Worm (Caenorhabditis elegans) whole organism, L1 larva: ENCODE data around the gene C28D4.4.
A peak's percentile ranks its signal among the peaks of the same experiment; 100 is the strongest.

Experiments used
- C34B4.2 ChIP-seq: sonication (generic microtip); optimal IDR thresholded peaks from 2 replicates; lab custom pipeline; 2017; ENCODE audit warnings: mild to moderate bottlenecking, missing genetic modification characterization, missing compliant biosample characterization
- F16B12.6 ChIP-seq: fragments of 150-350 bp; optimal IDR thresholded peaks from 2 replicates; lab custom pipeline; 2014; ENCODE audit warnings: missing biosample characterization, missing genetic modification characterization
- Y116A8C.19 ChIP-seq: sonication (generic microtip); optimal IDR thresholded peaks from 2 replicates; lab custom pipeline; 2016; ENCODE audit warnings: missing compliant biosample characterization, missing genetic modification characterization, borderline replicate concordance
- aly-2 ChIP-seq: fragments of 150-350 bp; optimal IDR thresholded peaks from 2 replicates; lab custom pipeline; 2014; ENCODE audit warnings: missing biosample characterization, missing genetic modification characterization
- ama-1 ChIP-seq: fragments of 150-350 bp; optimal IDR thresholded peaks from 2 replicates; lab custom pipeline; 2014
- blmp-1 ChIP-seq: fragments of 150-350 bp; optimal IDR thresholded peaks from 2 replicates; lab custom pipeline; 2014; ENCODE audit warnings: missing biosample characterization, missing genetic modification characterization
- ceh-63 ChIP-seq: fragments of 200-800 bp; sonication (Bioruptor generic); optimal IDR thresholded peaks from 2 replicates; lab custom pipeline; 2018; ENCODE audit warnings: mild to moderate bottlenecking, missing genetic modification characterization, missing compliant biosample characterization
- ceh-82 ChIP-seq, 3 experiments: fragments of 150-350 bp in 1 of 3; sonication (generic microtip) in 2 of 3; optimal IDR thresholded peaks; 2 replicates each; lab custom pipeline; 2014 to 2017; ENCODE audit warnings: missing biosample characterization in 3 of 3, missing genetic modification characterization in 3 of 3
- ceh-88 ChIP-seq: fragments of 200-800 bp; sonication (Bioruptor generic); IDR thresholded peaks from 2 replicates; pipeline ENCODE4 v1.3.6; 2022; ENCODE audit warnings: missing genetic modification characterization, missing compliant biosample characterization
- ces-1 ChIP-seq: fragments of 150-350 bp; optimal IDR thresholded peaks from 2 replicates; lab custom pipeline; 2014; ENCODE audit warnings: missing biosample characterization, missing genetic modification reagents, missing genetic modification characterization
- dpl-1 ChIP-seq, 3 experiments: fragments of 150-350 bp in 2 of 3; sonication (generic microtip) in 1 of 3; optimal IDR thresholded peaks; 2 replicates each; lab custom pipeline; 2014 to 2017; ENCODE audit warnings: missing biosample characterization in 3 of 3, missing genetic modification characterization in 3 of 3, missing genetic modification reagents in 3 of 3
- efl-3 ChIP-seq: fragments of 200-800 bp; sonication (Bioruptor generic); optimal IDR thresholded peaks from 2 replicates; lab custom pipeline; 2018; ENCODE audit warnings: mild to moderate bottlenecking, missing genetic modification characterization, missing compliant biosample characterization
- egl-13 ChIP-seq: sonication (generic microtip); optimal IDR thresholded peaks from 2 replicates; lab custom pipeline; 2016; ENCODE audit warnings: missing genotype, missing genetic modification reagents, missing genetic modification characterization, missing compliant biosample characterization
- elt-3 ChIP-seq, 6 experiments: fragments of 150-350 bp in 1 of 6; sonication (generic microtip); optimal IDR thresholded peaks; 2 replicates each; lab custom pipeline; 2017 to 2018; ENCODE audit warnings: missing biosample characterization in 6 of 6, missing genetic modification characterization in 6 of 6, inconsistent platforms in 1 of 6
- fkh-10 ChIP-seq: sonication (generic microtip); optimal IDR thresholded peaks from 2 replicates; lab custom pipeline; 2017; ENCODE audit warnings: missing biosample characterization, missing genetic modification reagents, missing genetic modification characterization
- fkh-8 ChIP-seq: sonication (generic microtip); optimal IDR thresholded peaks from 2 replicates; lab custom pipeline; 2016; ENCODE audit warnings: mild to moderate bottlenecking, missing genetic modification characterization, missing compliant biosample characterization
- fos-1 ChIP-seq: fragments of 150-350 bp; optimal IDR thresholded peaks from 2 replicates; lab custom pipeline; 2014; ENCODE audit warnings: missing biosample characterization, missing genetic modification characterization
- grh-1 ChIP-seq: fragments of 200-800 bp; sonication (Bioruptor generic); IDR thresholded peaks from 2 replicates; pipeline ENCODE4 v1.3.6; 2022; ENCODE audit warnings: missing genetic modification reagents, missing genetic modification characterization, missing compliant biosample characterization
- hlh-17 ChIP-seq: fragments of 200-800 bp; sonication (Bioruptor generic); optimal IDR thresholded peaks from 2 replicates; lab custom pipeline; 2018; ENCODE audit warnings: missing genetic modification characterization, mild to moderate bottlenecking, missing compliant biosample characterization, moderate library complexity, borderline replicate concordance
- hpl-2 ChIP-seq: fragments of 150-350 bp; optimal IDR thresholded peaks from 2 replicates; lab custom pipeline; 2014; ENCODE audit warnings: missing biosample characterization, missing genetic modification reagents, missing genetic modification characterization
- irx-1 ChIP-seq: sonication (generic microtip); optimal IDR thresholded peaks from 2 replicates; lab custom pipeline; 2016; ENCODE audit warnings: missing genetic modification characterization, missing compliant biosample characterization
- lin-15B ChIP-seq: fragments of 150-350 bp; sonication (generic microtip); optimal IDR thresholded peaks from 3 replicates; lab custom pipeline; 2014; ENCODE audit warnings: missing biosample characterization, missing genetic modification characterization
- lin-39 ChIP-seq: fragments of 150-350 bp; optimal IDR thresholded peaks from 2 replicates; lab custom pipeline; 2014; ENCODE audit warnings: missing biosample characterization, missing genetic modification reagents, missing genetic modification characterization
- lir-3 ChIP-seq: sonication (generic microtip); optimal IDR thresholded peaks from 2 replicates; lab custom pipeline; 2016; ENCODE audit warnings: mild to moderate bottlenecking, missing genetic modification characterization, moderate library complexity, missing compliant biosample characterization; ENCODE audit not compliant: poor library complexity
- lsy-2 ChIP-seq, 2 experiments: fragments of 150-350 bp; optimal IDR thresholded peaks; 2 replicates each; lab custom pipeline; 2014; ENCODE audit warnings: missing biosample characterization in 2 of 2, missing genetic modification characterization in 2 of 2
- mdl-1 ChIP-seq, 2 experiments: fragments of 150-350 bp; optimal IDR thresholded peaks; 2 replicates each; lab custom pipeline; 2014 to 2017; ENCODE audit warnings: missing biosample characterization in 2 of 2, missing genetic modification characterization in 2 of 2, inconsistent platforms in 1 of 2
- nhr-11 ChIP-seq: fragments of 150-350 bp; optimal IDR thresholded peaks from 2 replicates; lab custom pipeline; 2014; ENCODE audit warnings: missing biosample characterization, missing genetic modification characterization
- nhr-12 ChIP-seq: sonication (generic microtip); optimal IDR thresholded peaks from 2 replicates; lab custom pipeline; 2017; ENCODE audit warnings: missing biosample characterization, missing genetic modification characterization
- nhr-19 ChIP-seq: fragments of 200-800 bp; sonication (Bioruptor generic); conservative IDR thresholded peaks from 2 replicates; pipeline ENCODE4 v1.3.6; 2022; ENCODE audit warnings: missing genetic modification characterization, missing compliant biosample characterization
- nhr-71 ChIP-seq: sonication (generic microtip); optimal IDR thresholded peaks from 2 replicates; lab custom pipeline; 2016; ENCODE audit warnings: mild to moderate bottlenecking, missing genetic modification characterization, moderate library complexity, missing compliant biosample characterization
- nhr-85 ChIP-seq: sonication (generic microtip); peaks from one replicate; lab custom pipeline; 2016; ENCODE audit warnings: missing genetic modification characterization, inconsistent platforms, missing compliant biosample characterization
- pag-3 ChIP-seq: sonication (generic microtip); optimal IDR thresholded peaks from 2 replicates; lab custom pipeline; 2017; ENCODE audit warnings: missing genetic modification characterization, mild to moderate bottlenecking, missing compliant biosample characterization, antibody characterized with exemption, borderline replicate concordance; ENCODE audit not compliant: insufficient read depth
- pqm-1 ChIP-seq: sonication (generic microtip); optimal IDR thresholded peaks from 3 replicates; lab custom pipeline; 2017; ENCODE audit warnings: missing biosample characterization, missing genetic modification characterization
- rnt-1 ChIP-seq: sonication (generic microtip); optimal IDR thresholded peaks from 2 replicates; lab custom pipeline; 2016; ENCODE audit warnings: mild to moderate bottlenecking, missing genetic modification characterization, moderate library complexity, missing compliant biosample characterization
- skn-1 ChIP-seq: fragments of 150-350 bp; optimal IDR thresholded peaks from 2 replicates; lab custom pipeline; 2014; ENCODE audit warnings: missing biosample characterization, missing genetic modification characterization
- snu-23 ChIP-seq: sonication (generic microtip); optimal IDR thresholded peaks from 2 replicates; lab custom pipeline; 2016; ENCODE audit warnings: missing genetic modification characterization, missing compliant biosample characterization
- sptf-1 ChIP-seq: fragments of 150-350 bp; optimal IDR thresholded peaks from 2 replicates; lab custom pipeline; 2014; ENCODE audit warnings: missing biosample characterization, missing genetic modification characterization
- swsn-7 ChIP-seq: sonication (generic microtip); optimal IDR thresholded peaks from 2 replicates; lab custom pipeline; 2016; ENCODE audit warnings: missing genetic modification characterization, missing compliant biosample characterization
- tbx-2 ChIP-seq: sonication (generic microtip); optimal IDR thresholded peaks from 2 replicates; lab custom pipeline; 2016; ENCODE audit warnings: missing genetic modification characterization, missing compliant biosample characterization
- unc-130 ChIP-seq: fragments of 150-350 bp; optimal IDR thresholded peaks from 2 replicates; lab custom pipeline; 2017; ENCODE audit warnings: missing biosample characterization, missing genetic modification characterization, inconsistent platforms
- unc-62 ChIP-seq: fragments of 150-350 bp; optimal IDR thresholded peaks from 2 replicates; lab custom pipeline; 2014; ENCODE audit warnings: missing biosample characterization, missing genetic modification reagents, missing genetic modification characterization
- unc-86 ChIP-seq: sonication (generic microtip); optimal IDR thresholded peaks from 2 replicates; lab custom pipeline; 2016; ENCODE audit warnings: missing genetic modification characterization, missing compliant biosample characterization
- unc-98 ChIP-seq: fragments of 200-800 bp; sonication (Bioruptor generic); IDR thresholded peaks from 2 replicates; pipeline ENCODE4 v1.3.6; 2022; ENCODE audit warnings: missing genetic modification characterization, missing compliant biosample characterization
- vab-15 ChIP-seq: sonication (generic microtip); optimal IDR thresholded peaks from 2 replicates; lab custom pipeline; 2017; ENCODE audit warnings: missing genotype, mild to moderate bottlenecking, missing genetic modification characterization, missing compliant biosample characterization
- xbp-1 ChIP-seq: sonication (generic microtip); optimal IDR thresholded peaks from 2 replicates; lab custom pipeline; 2016; ENCODE audit warnings: missing genetic modification characterization, missing compliant biosample characterization
- zag-1 ChIP-seq: fragments of 150-350 bp; optimal IDR thresholded peaks from 2 replicates; lab custom pipeline; 2014; ENCODE audit warnings: missing biosample characterization, missing genetic modification characterization
- ztf-11 ChIP-seq, 2 experiments: sonication (generic microtip); optimal IDR thresholded peaks; 2 replicates each; lab custom pipeline; 2016 to 2017; ENCODE audit warnings: missing genetic modification characterization in 2 of 2, missing biosample characterization in 1 of 2, missing compliant biosample characterization in 1 of 2
- ztf-4 ChIP-seq: fragments of 150-350 bp; optimal IDR thresholded peaks from 2 replicates; lab custom pipeline; 2014; ENCODE audit warnings: missing biosample characterization, missing genetic modification characterization

The C28D4.4 gene

DNA sequence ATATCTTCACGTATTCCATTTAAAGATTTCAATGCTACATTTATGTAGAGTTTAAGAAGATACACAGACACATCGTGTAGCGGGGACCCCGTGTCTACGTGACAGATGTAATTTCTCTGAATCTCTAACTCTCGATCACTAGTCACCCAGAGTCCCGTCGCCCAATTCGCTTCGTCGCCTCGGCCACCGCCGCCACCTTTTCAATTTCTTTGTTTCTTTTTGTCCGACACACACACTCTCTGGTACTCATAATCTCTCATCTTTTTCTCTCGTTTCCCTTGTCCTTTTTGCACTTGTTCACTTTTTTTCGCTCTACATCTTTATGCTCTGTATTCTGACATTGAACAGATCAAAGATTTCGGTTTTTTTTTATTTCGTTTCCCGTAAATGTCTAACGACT is 26.4 kb downstream of the C28D4.4 start (continued):
- TF ChIP-seq mdl-1 (tag; optimal IDR thresholded peaks at IDR 0.05; lab: Kevin White, UChicago) (peak in 1 of 2 experiments; percentile 72), ceh-63 (GFP tag; lab: Kevin White, UChicago) (no peak), unc-86 (tag; lab: Kevin White, UChicago) (peak; percentile 63), sptf-1 (tag; lab: Kevin White, UChicago) (no peak), fkh-10 (GFP tag; lab: Kevin White, UChicago) (no peak), C34B4.2 (no peak), aly-2 (tag; lab: Kevin White, UChicago) (peak; percentile 32), lin-39 (tag; lab: Kevin White, UChicago) (no peak)

DNA sequence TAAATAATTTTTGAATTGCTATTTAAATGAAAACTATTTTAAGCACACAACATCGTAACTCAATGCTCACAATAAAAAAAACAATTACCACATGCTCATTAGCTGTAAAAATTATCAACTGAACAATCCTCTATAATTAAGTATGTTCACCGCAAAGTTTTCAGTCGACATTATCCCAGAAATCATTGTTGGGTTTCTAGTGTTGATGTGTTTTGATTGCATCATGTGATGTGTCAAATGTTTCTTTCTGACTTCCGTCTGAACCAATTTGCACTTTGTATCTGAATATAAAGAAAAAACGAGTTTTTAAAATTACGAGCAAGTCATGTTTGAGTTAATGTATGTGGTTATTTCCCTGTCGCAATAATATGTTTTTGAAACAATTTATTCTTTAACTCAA is 27.0 kb downstream of the C28D4.4 start:
- TF ChIP-seq ceh-63 (GFP tag; lab: Kevin White, UChicago) (no peak), lin-39 (tag; lab: Kevin White, UChicago) (no peak), ztf-11 (tag; optimal IDR thresholded peaks at IDR 0.05; lab: Kevin White, UChicago) (no peak), rnt-1 (tag; lab: Kevin White, UChicago) (no peak), aly-2 (tag; lab: Kevin White, UChicago) (no peak), fkh-10 (GFP tag; lab: Kevin White, UChicago) (no peak), nhr-19 (GFP tag; lab: Robert Waterston, UW) (no peak), fkh-8 (tag; lab: Kevin White, UChicago) (no peak), blmp-1 (no peak), zag-1 (tag; lab: Kevin White, UChicago) (no peak)

DNA sequence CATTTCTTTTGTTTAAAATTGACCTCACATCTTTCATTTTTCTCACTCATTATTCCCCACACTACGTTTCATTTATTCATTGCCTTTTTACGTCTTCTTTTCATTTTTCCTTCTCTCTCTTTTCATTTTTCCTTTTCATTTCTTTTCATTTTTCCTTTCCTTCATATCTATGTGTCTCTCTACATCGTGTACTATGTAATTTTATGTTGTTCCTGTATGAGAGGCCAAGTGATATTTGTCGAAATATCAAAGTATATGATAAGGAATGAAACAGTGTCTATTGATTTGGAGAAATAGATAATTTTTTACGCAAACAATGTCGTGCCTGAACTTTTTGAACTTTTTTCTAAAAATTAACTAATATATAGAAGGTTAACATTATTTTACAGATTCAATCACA is 28.3 kb downstream of the C28D4.4 start:
- TF ChIP-seq blmp-1 (peak; percentile 98), dpl-1 (GFP tag; optimal IDR thresholded peaks at IDR 0.05; lab: Kevin White, UChicago) (no peak), unc-98 (GFP tag; lab: Robert Waterston, UW) (no peak), ama-1 (lab: Kevin White, UChicago) (no peak), nhr-11 (tag; lab: Kevin White, UChicago) (no peak), hpl-2 (GFP tag; lab: Kevin White, UChicago) (no peak), fos-1 (tag; lab: Kevin White, UChicago) (no peak), efl-3 (GFP tag; lab: Kevin White, UChicago) (no peak), pag-3 (tag; lab: Kevin White, UChicago) (no peak), skn-1 (no peak), vab-15 (no peak), irx-1 (tag; lab: Kevin White, UChicago) (no peak), F16B12.6 (tag; lab: Kevin White, UChicago) (no peak), pqm-1 (tag; lab: Kevin White, UChicago) (no peak), rnt-1 (tag; lab: Kevin White, UChicago) (no peak), egl-13 (tag; lab: Kevin White, UChicago) (no peak), unc-86 (tag; lab: Kevin White, UChicago) (no peak), elt-3 (tag; optimal IDR thresholded peaks at IDR 0.05; lab: Kevin White, UChicago) (peak in 5 of 6 experiments; percentile 49 to 81 (median 66)), ceh-82 (tag; optimal IDR thresholded peaks at IDR 0.05; lab: Kevin White, UChicago) (no peak), ztf-4 (tag; lab: Kevin White, UChicago) (peak; percentile 5), unc-130 (tag; lab: Kevin White, UChicago) (no peak), xbp-1 (tag; lab: Kevin White, UChicago) (no peak), nhr-19 (GFP tag; lab: Robert Waterston, UW) (no peak; the same call in 1 of the 2 replicates), ceh-88 (GFP tag; lab: Robert Waterston, UW) (no peak), mdl-1 (tag; optimal IDR thresholded peaks at IDR 0.05; lab: Kevin White, UChicago) (no peak), lsy-2 (tag; optimal IDR thresholded peaks at IDR 0.05; lab: Kevin White, UChicago) (peak in 1 of 2 experiments; percentile 40), lir-3 (tag; lab: Kevin White, UChicago) (no peak), swsn-7 (no peak), nhr-12 (no peak), nhr-71 (tag; lab: Kevin White, UChicago) (peak; percentile 36), zag-1 (tag; lab: Kevin White, UChicago) (no peak), lin-15B (tag; lab: Kevin White, UChicago) (no peak), unc-62 (GFP tag; lab: Kevin White, UChicago) (no peak), sptf-1 (tag; lab: Kevin White, UChicago) (no peak), snu-23 (GFP tag; lab: Kevin White, UChicago) (peak; percentile 33), grh-1 (GFP tag; lab: Robert Waterston, UW) (no peak), Y116A8C.19 (no peak), tbx-2 (no peak), nhr-85 (peak; percentile 59), ces-1 (GFP tag; lab: Kevin White, UChicago) (no peak), hlh-17 (no peak)
